Worm (Caenorhabditis elegans): ENCODE results near the gene srh-34.

srh-34 gene

ce11 chrV:462263-462662 is 15.8 kb upstream of the srh-34 start, which contains the start of gene nhr-202:
TSS of gene nhr-202 (plus strand) at chrV:462588.
- TF ChIP-seq pha-4 (tag; optimal IDR thresholded peaks at IDR 0.05) = peak; percentile 33
- TF ChIP-seq elt-2 (tag; optimal IDR thresholded peaks at IDR 0.05) = peak; percentile 72
- TF ChIP-seq nhr-23 (tag; optimal IDR thresholded peaks at IDR 0.05) = peak; percentile 38
- TF ChIP-seq daf-12 (tag; optimal IDR thresholded peaks at IDR 0.05) = no peak
- TF ChIP-seq lin-39 (tag; optimal IDR thresholded peaks at IDR 0.05) = no peak
- peak; percentile 62 for TF ChIP-seq pqm-1 (tag; optimal IDR thresholded peaks at IDR 0.05)

ce11 chrV:459464-459863 is 13.0 kb upstream of the srh-34 start, which contains the start of gene nhr-203:
TSS of gene nhr-203 (plus strand) at chrV:459795.
- TF ChIP-seq eor-1 (tag; optimal IDR thresholded peaks at IDR 0.05) = no peak
- peak; percentile 97 for TF ChIP-seq pqm-1 (tag; optimal IDR thresholded peaks at IDR 0.05)
- TF ChIP-seq mml-1 (tag; optimal IDR thresholded peaks at IDR 0.05) = no peak
- TF ChIP-seq egl-27 (tag; optimal IDR thresholded peaks at IDR 0.05) = no peak
- TF ChIP-seq elt-2 (tag; optimal IDR thresholded peaks at IDR 0.05) = peak; percentile 91
- no peak for TF ChIP-seq nhr-237 (tag; optimal IDR thresholded peaks at IDR 0.05)
- TF ChIP-seq pha-4 (tag; optimal IDR thresholded peaks at IDR 0.05) = peak; percentile 28
- TF ChIP-seq nhr-67 (tag; optimal IDR thresholded peaks at IDR 0.05) = no peak
- TF ChIP-seq elt-1 (tag; optimal IDR thresholded peaks at IDR 0.05) = no peak
- TF ChIP-seq elt-3 (tag; optimal IDR thresholded peaks at IDR 0.05) = no peak
- TF ChIP-seq nhr-43 (tag; optimal IDR thresholded peaks at IDR 0.05; ENCODE audit: poor library complexity, severe bottlenecking) = no peak
- no peak for TF ChIP-seq fkh-2 (tag; optimal IDR thresholded peaks at IDR 0.05)
- TF ChIP-seq lin-39 (tag; optimal IDR thresholded peaks at IDR 0.05) = no peak
- peak; percentile 5 for TF ChIP-seq skn-1 (tag; optimal IDR thresholded peaks at IDR 0.05)
- TF ChIP-seq unc-62 (GFP tag; optimal IDR thresholded peaks at IDR 0.05) = no peak

DNA sequence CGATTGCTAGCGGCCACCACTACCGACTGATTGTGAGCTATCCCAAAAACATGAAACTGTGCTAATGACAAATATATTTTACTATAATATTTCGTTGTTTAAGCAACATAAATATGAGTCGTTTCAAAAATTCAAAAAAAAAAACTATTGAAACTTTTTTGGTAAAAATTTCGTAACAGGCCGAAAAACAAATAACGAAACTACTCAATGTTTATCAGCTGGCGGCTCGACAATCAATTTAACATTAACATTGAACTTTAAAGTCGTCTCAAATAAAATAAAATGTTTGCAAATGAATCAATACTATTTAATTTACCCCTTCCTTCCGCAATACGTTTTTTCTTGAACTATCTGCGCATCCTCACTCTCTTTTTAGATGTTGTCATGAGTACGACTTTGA is 11.4 kb upstream of the srh-34 start:
- TF ChIP-seq pha-4 (tag; optimal IDR thresholded peaks at IDR 0.05) (peak; percentile 45), hmg-11 (tag; optimal IDR thresholded peaks at IDR 0.05) (no peak), elt-2 (tag; optimal IDR thresholded peaks at IDR 0.05) (peak; percentile 15), fos-1 (tag; optimal IDR thresholded peaks at IDR 0.05) (no peak), lin-15B (tag; optimal IDR thresholded peaks at IDR 0.05) (no peak), ztf-11 (tag; optimal IDR thresholded peaks at IDR 0.05) (no peak), aly-2 (tag; optimal IDR thresholded peaks at IDR 0.05) (no peak), nhr-11 (tag; optimal IDR thresholded peaks at IDR 0.05) (no peak), egl-27 (tag; optimal IDR thresholded peaks at IDR 0.05) (no peak), unc-39 (tag; optimal IDR thresholded peaks at IDR 0.05) (no peak), elt-1 (tag; optimal IDR thresholded peaks at IDR 0.05) (no peak), fkh-2 (tag; optimal IDR thresholded peaks at IDR 0.05) (no peak), fkh-10 (GFP tag; optimal IDR thresholded peaks at IDR 0.05) (no peak), ceh-82 (tag; optimal IDR thresholded peaks at IDR 0.05) (no peak), nhr-12 (tag; optimal IDR thresholded peaks at IDR 0.05) (no peak), ceh-16 (tag; optimal IDR thresholded peaks at IDR 0.05) (no peak)

- peak; percentile 2 for TF ChIP-seq pha-4 (tag; optimal IDR thresholded peaks at IDR 0.05)
- no peak for TF ChIP-seq R02D3.7 (tag; optimal IDR thresholded peaks at IDR 0.05)
- no peak for TF ChIP-seq egl-5 (tag; optimal IDR thresholded peaks at IDR 0.05)
Measured at ce11 chrV:453569-453968, 7.1 kb upstream of the srh-34 start, which contains the start of gene nhr-98. TSS of gene nhr-98 (plus strand) at chrV:453869.

DNA sequence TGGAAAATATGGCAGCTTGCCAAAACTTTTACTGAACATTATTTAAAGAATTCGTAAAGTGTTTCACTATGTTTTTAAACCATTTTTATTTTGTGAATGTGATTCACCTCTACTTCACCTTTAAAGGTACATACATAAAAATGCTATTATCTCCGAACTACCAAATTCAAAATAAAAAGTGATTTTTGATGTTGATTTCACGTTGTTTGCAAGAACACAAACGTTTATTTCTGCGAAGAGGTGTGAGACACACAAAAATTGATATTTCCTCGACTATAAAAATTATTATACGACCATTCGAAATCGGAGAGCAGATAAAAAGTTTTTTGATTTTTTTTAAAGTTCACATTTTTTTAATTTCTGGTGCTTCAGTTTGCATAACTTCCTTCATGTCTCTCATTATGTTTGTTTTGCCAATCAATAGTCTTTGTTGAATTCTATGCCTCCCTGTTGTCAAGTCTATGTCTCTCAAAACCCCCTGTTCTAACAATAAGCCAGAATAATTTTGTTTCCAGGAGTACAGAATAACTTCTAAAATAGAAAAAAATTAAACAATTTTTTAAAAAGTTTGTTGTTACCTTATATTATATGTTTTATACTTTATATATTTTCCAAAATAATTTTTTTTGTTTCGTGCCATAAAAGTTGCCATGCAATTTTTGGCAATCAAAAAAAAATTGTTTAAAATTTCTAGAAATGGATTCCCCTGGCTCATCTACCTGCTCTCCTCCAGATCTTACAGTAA is 4.5 kb upstream of the srh-34 start, which contains the start of gene nhr-123:
Gene nhr-123 (plus strand): TSS at position 695 of the 745 bp plus-strand sequence.
- TF ChIP-seq pha-4 (tag; optimal IDR thresholded peaks at IDR 0.05) (peak; percentile 27), ceh-16 (tag; optimal IDR thresholded peaks at IDR 0.05) (no peak), elt-2 (tag; optimal IDR thresholded peaks at IDR 0.05) (peak; percentile 35)

DNA sequence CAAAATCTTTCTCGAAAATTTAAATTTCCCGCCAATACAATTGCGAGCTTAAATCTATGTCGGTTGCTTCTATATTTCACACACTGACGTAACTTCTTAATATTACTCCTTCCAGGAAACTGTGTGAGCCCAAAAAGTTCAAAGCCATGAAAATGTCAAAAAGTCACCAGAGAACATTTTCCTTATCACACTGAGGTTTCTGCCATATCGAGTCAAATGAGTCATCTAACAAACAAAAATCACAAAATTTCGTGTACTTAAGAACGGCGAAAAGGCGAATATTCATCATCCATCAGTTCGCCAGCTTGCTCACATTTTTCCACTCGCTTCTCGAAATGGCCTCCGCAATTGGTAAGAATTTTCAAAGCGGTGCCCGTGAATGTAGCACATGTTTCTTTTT is 3.2 kb upstream of the srh-34 start, which contains the start of gene M02H5.8:
Gene M02H5.8 (plus strand): TSS at position 297 of the 400 bp plus-strand sequence.
- TF ChIP-seq pqm-1 (tag; optimal IDR thresholded peaks at IDR 0.05) (peak; percentile 47), fkh-10 (GFP tag; optimal IDR thresholded peaks at IDR 0.05) (no peak), elt-2 (tag; optimal IDR thresholded peaks at IDR 0.05) (peak; percentile 57)
